Fruit fly (Drosophila melanogaster): ENCODE measurements around the gene Fbp1.
A peak's percentile ranks its signal among the peaks of the same experiment; 100 is the strongest.

Gene Fbp1

dm6 chr3L:14050944-14051548, 46.8 kb downstream of the Fbp1 start, which contains the start of gene CG6833:
TSS of gene CG6833 (plus strand) at chr3L:14051206.
- TF ChIP-seq CG17806 (tag; optimal IDR thresholded peaks at IDR 0.05) (peak; percentile 60), Snoo (tag; optimal IDR thresholded peaks at IDR 0.05) (peak; percentile 35), EcR (GFP tag; optimal IDR thresholded peaks at IDR 0.05) (no peak), Pif1B (GFP tag; optimal IDR thresholded peaks at IDR 0.05) (no peak), Ets98B (GFP tag; IDR thresholded peaks at IDR 0.05) (peak; percentile 69), D1 (tag; optimal IDR thresholded peaks at IDR 0.05) (no peak), CG32121 (GFP tag; IDR thresholded peaks at IDR 0.05) (peak; percentile 56; the same call in 1 of the 2 replicates), fd96Ca (GFP tag; IDR thresholded peaks at IDR 0.05) (peak; percentile 81), CG13204 (GFP tag; optimal IDR thresholded peaks at IDR 0.05) (no peak), CG15710 (tag; optimal IDR thresholded peaks at IDR 0.05) (peak; percentile 42), CG12605 (GFP tag; IDR thresholded peaks at IDR 0.05) (peak; percentile 57; the same call in 1 of the 2 replicates), CG10348 (GFP tag; IDR thresholded peaks at IDR 0.05) (no peak), Pif1A (GFP tag; optimal IDR thresholded peaks at IDR 0.05) (no peak), CG4496 (GFP tag; IDR thresholded peaks at IDR 0.05) (peak; percentile 63; the same call in 2 of the 3 replicates), CG14655 (GFP tag; optimal IDR thresholded peaks at IDR 0.05) (peak; percentile 54), gl (tag; optimal IDR thresholded peaks at IDR 0.05) (peak; percentile 10), CG9948 (tag; optimal IDR thresholded peaks at IDR 0.05) (peak; percentile 61), CG8159 (tag; optimal IDR thresholded peaks at IDR 0.05) (peak; percentile 60), CG34367 (tag; optimal IDR thresholded peaks at IDR 0.05) (no peak), CG8301 (tag; optimal IDR thresholded peaks at IDR 0.05) (peak; percentile 44), rn (GFP tag; IDR thresholded peaks at IDR 0.05) (peak; percentile 69)

- TF ChIP-seq EcR (GFP tag; optimal IDR thresholded peaks at IDR 0.05) (no peak), CG10348 (GFP tag; IDR thresholded peaks at IDR 0.05) (no peak), D1 (tag; optimal IDR thresholded peaks at IDR 0.05) (no peak), rn (GFP tag; IDR thresholded peaks at IDR 0.05) (no peak), Pif1A (GFP tag; optimal IDR thresholded peaks at IDR 0.05) (no peak), CG9948 (tag; optimal IDR thresholded peaks at IDR 0.05) (peak; percentile 84), Ets98B (GFP tag; IDR thresholded peaks at IDR 0.05) (peak; percentile 65), CG34367 (tag; optimal IDR thresholded peaks at IDR 0.05) (peak; percentile 81), fd96Ca (GFP tag; IDR thresholded peaks at IDR 0.05) (no peak), CG32121 (GFP tag; IDR thresholded peaks at IDR 0.05) (peak; percentile 82), CG15710 (tag; optimal IDR thresholded peaks at IDR 0.05) (peak; percentile 81), CG13204 (GFP tag; optimal IDR thresholded peaks at IDR 0.05) (no peak), CG14655 (GFP tag; optimal IDR thresholded peaks at IDR 0.05) (no peak), CG17806 (tag; optimal IDR thresholded peaks at IDR 0.05) (peak; percentile 89), gl (tag; optimal IDR thresholded peaks at IDR 0.05) (peak; percentile 68), CG8159 (tag; optimal IDR thresholded peaks at IDR 0.05) (no peak), Pif1B (GFP tag; optimal IDR thresholded peaks at IDR 0.05) (no peak), CG8301 (tag; optimal IDR thresholded peaks at IDR 0.05) (no peak), CG12605 (GFP tag; IDR thresholded peaks at IDR 0.05) (peak; percentile 80), Snoo (tag; optimal IDR thresholded peaks at IDR 0.05) (peak; percentile 75), CG4496 (GFP tag; IDR thresholded peaks at IDR 0.05) (peak; percentile 62; the same call in 2 of the 3 replicates)
Measured at dm6 chr3L:14049620-14050253, 48.1 kb downstream of the Fbp1 start, which contains the start of gene Neurl4. TSS of gene Neurl4 (minus strand) at chr3L:14049892.

Measured in whole organism, pupa.